Worm (Caenorhabditis elegans) whole organism, early embryonic: Measurements from ENCODE around the gene F53B1.9.

ENCODE experiments used
- aly-1 ChIP-seq: sonication (generic microtip); optimal IDR thresholded peaks from 2 replicates; lab custom pipeline; 2016; ENCODE audit warnings: missing genetic modification characterization, missing compliant biosample characterization
- ama-1 ChIP-seq: fragments of 150-350 bp; optimal IDR thresholded peaks from 2 replicates; lab custom pipeline; 2014
- hmbx-1 ChIP-seq: sonication (generic microtip); optimal IDR thresholded peaks from 2 replicates; lab custom pipeline; 2016; ENCODE audit warnings: mild to moderate bottlenecking, missing genetic modification characterization, missing compliant biosample characterization
- hmg-4 ChIP-seq: fragments of 200-800 bp; sonication (Bioruptor generic); optimal IDR thresholded peaks from 2 replicates; lab custom pipeline; 2018; ENCODE audit warnings: mild to moderate bottlenecking, missing genetic modification characterization, missing compliant biosample characterization
- sea-1 ChIP-seq: fragments of 200-800 bp; sonication (Bioruptor generic); conservative IDR thresholded peaks from 2 replicates; pipeline ENCODE4 v1.3.6; 2022; ENCODE audit warnings: missing genetic modification characterization, missing compliant biosample characterization

ce11 chrX:2157855-2158254 lies 26.2 kb upstream of the F53B1.9 start:
- TF ChIP-seq aly-1 (no peak), ama-1 (lab: Kevin White, UChicago) (no peak), sea-1 (no peak), hmg-4 (no peak), hmbx-1 (tag; lab: Kevin White, UChicago) (no peak)
